Worm (Caenorhabditis elegans): ENCODE results near the gene F58G1.3.

F58G1.3 gene

ce11 chrII:12931456-12931923, 3.3 kb upstream of the F58G1.3 start, which contains the start of gene dct-18:
dct-18 (plus strand) TSS chrII:12931873.
- no peak for TF ChIP-seq unc-62 (GFP tag; optimal IDR thresholded peaks at IDR 0.05)

- no peak for TF ChIP-seq unc-62 (GFP tag; optimal IDR thresholded peaks at IDR 0.05)
Observed at ce11 chrII:12930138-12930537, 2.0 kb upstream of the F58G1.3 start.

- no peak for TF ChIP-seq unc-62 (GFP tag; optimal IDR thresholded peaks at IDR 0.05)
Observed at ce11 chrII:12925551-12925950, 2.6 kb downstream of the F58G1.3 start, which contains the start of gene F58G1.8. F58G1.8 (minus strand) TSS chrII:12925651.

- TF ChIP-seq unc-62 (GFP tag; optimal IDR thresholded peaks at IDR 0.05), result no peak
Observed at ce11 chrII:12923225-12923624, 4.9 kb downstream of the F58G1.3 start.

- no peak for TF ChIP-seq unc-62 (GFP tag; optimal IDR thresholded peaks at IDR 0.05)
Observed at ce11 chrII:12921478-12921877, 6.7 kb downstream of the F58G1.3 start.

- TF ChIP-seq unc-62 (GFP tag; optimal IDR thresholded peaks at IDR 0.05), result no peak
Observed at ce11 chrII:12918960-12919553, 9.1 kb downstream of the F58G1.3 start, which contains the start of the genes F58G1.2 and wago-4. F58G1.2 (minus strand) TSS chrII:12919010. wago-4 (plus strand) TSS chrII:12919551.

ce11 chrII:12914514-12915075, 13.5 kb downstream of the F58G1.3 start, which contains the start of gene F35C5.12:
F35C5.12 (minus strand) TSS chrII:12914564.
- TF ChIP-seq unc-62 (GFP tag; optimal IDR thresholded peaks at IDR 0.05), result no peak

ce11 chrII:12908779-12909178, 19.4 kb downstream of the F58G1.3 start, which contains the start of gene ddn-2:
ddn-2 (plus strand) TSS chrII:12909079.
- TF ChIP-seq unc-62 (GFP tag; optimal IDR thresholded peaks at IDR 0.05), result no peak

- TF ChIP-seq unc-62 (GFP tag; optimal IDR thresholded peaks at IDR 0.05), result no peak
Observed at ce11 chrII:12907070-12907469, 21.1 kb downstream of the F58G1.3 start, which contains the start of gene nspb-11. nspb-11 (plus strand) TSS chrII:12907370.

- no peak for TF ChIP-seq unc-62 (GFP tag; optimal IDR thresholded peaks at IDR 0.05)
Observed at ce11 chrII:12904174-12904573, 24.0 kb downstream of the F58G1.3 start, which contains the start of gene clec-66. clec-66 (plus strand) TSS chrII:12904398.

- no peak for TF ChIP-seq unc-62 (GFP tag; optimal IDR thresholded peaks at IDR 0.05)
Observed at ce11 chrII:12901025-12901424, 27.1 kb downstream of the F58G1.3 start, which contains the start of gene clec-65. clec-65 (plus strand) TSS chrII:12901325.

- TF ChIP-seq unc-62 (GFP tag; optimal IDR thresholded peaks at IDR 0.05), result no peak
Observed at ce11 chrII:12897942-12898341, 30.2 kb downstream of the F58G1.3 start, which contains the start of gene clec-64. clec-64 (plus strand) TSS chrII:12898242.

- no peak for TF ChIP-seq unc-62 (GFP tag; optimal IDR thresholded peaks at IDR 0.05)
Observed at ce11 chrII:12897361-12897760, 30.8 kb downstream of the F58G1.3 start.

- no peak for TF ChIP-seq unc-62 (GFP tag; optimal IDR thresholded peaks at IDR 0.05)
Observed at ce11 chrII:12896666-12897065, 31.5 kb downstream of the F58G1.3 start.

ce11 chrII:12895078-12895670, 33.0 kb downstream of the F58G1.3 start, which contains the start of the genes clec-62 and clec-63:
clec-62 (minus strand) TSS chrII:12895128.
clec-63 (plus strand) TSS chrII:12895638.
- no peak for TF ChIP-seq unc-62 (GFP tag; optimal IDR thresholded peaks at IDR 0.05)

ce11 chrII:12892407-12892806, 35.7 kb downstream of the F58G1.3 start:
- no peak for TF ChIP-seq unc-62 (GFP tag; optimal IDR thresholded peaks at IDR 0.05)

Data from whole organism, dauer.